Fruit fly (Drosophila melanogaster) whole organism, embryonic: ENCODE results near the gene CG9452.

Experiments
- CG13894 ChIP-seq: fragments of 200-800 bp; sonication (Bioruptor generic); optimal IDR thresholded peaks from 3 replicates; lab custom pipeline; 2018; ENCODE audit warnings: missing biosample characterization, mild to moderate bottlenecking, missing genetic modification characterization, moderate library complexity
- CG7987 ChIP-seq: fragments of 200-800 bp; sonication (Bioruptor generic); optimal IDR thresholded peaks from 2 replicates; lab custom pipeline; 2018; ENCODE audit warnings: missing biosample characterization, mild to moderate bottlenecking, missing genetic modification characterization, moderate library complexity
- CrebB ChIP-seq: fragments of 200-800 bp; sonication (Bioruptor generic); optimal IDR thresholded peaks from 3 replicates; lab custom pipeline; 2018; ENCODE audit warnings: missing biosample characterization, mild to moderate bottlenecking, missing genetic modification characterization
- Gug ChIP-seq: fragments of 200-800 bp; sonication (Bioruptor generic); IDR thresholded peaks from 4 replicates; pipeline ENCODE4 v1.3.6; 2022; ENCODE audit warnings: missing biosample characterization, missing genetic modification characterization
- HHEX ChIP-seq: fragments of 200-800 bp; sonication (Bioruptor generic); optimal IDR thresholded peaks from 3 replicates; lab custom pipeline; 2017; ENCODE audit warnings: missing biosample characterization, mild to moderate bottlenecking, missing genetic modification characterization, missing genetic modification reagents
- Optix ChIP-seq: fragments of 200-800 bp; sonication (Bioruptor generic); IDR thresholded peaks from 3 replicates; pipeline ENCODE4 v1.3.6; 2022; ENCODE audit warnings: missing biosample characterization, missing genetic modification characterization
- dimm ChIP-seq: fragments of 200-800 bp; sonication (Bioruptor generic); IDR thresholded peaks from 2 replicates; pipeline ENCODE4 v1.3.6; 2022; ENCODE audit warnings: missing biosample characterization, missing genetic modification characterization
- eve ChIP-seq, 2 experiments: fragments of >200 bp; optimal IDR thresholded peaks; 2 replicates each; lab custom pipeline; 2017; ENCODE audit warnings: missing biosample characterization in 2 of 2, missing genetic modification characterization in 2 of 2
- exex ChIP-seq: fragments of 200-800 bp; sonication (Bioruptor generic); optimal IDR thresholded peaks from 4 replicates; lab custom pipeline; 2018; ENCODE audit warnings: missing biosample characterization, mild to moderate bottlenecking, missing genetic modification characterization, moderate library complexity
- gt ChIP-seq: fragments of 200-800 bp; sonication (Bioruptor generic); IDR thresholded peaks from 2 replicates; pipeline ENCODE4 v1.3.6; 2022; ENCODE audit warnings: missing biosample characterization, missing genetic modification characterization

- TF ChIP-seq exex = no peak
- no peak for TF ChIP-seq HHEX
- TF ChIP-seq CG13894 (tag; lab: Kevin White, UChicago) = no peak
- TF ChIP-seq eve (GFP tag; optimal IDR thresholded peaks at IDR 0.05; lab: Kevin White, UChicago) = no peak
- no peak for TF ChIP-seq Optix (GFP tag; lab: Robert Waterston, UW)
- no peak for TF ChIP-seq dimm
- TF ChIP-seq gt (GFP tag; lab: Robert Waterston, UW) = no peak
- no peak for TF ChIP-seq Gug (GFP tag; lab: Robert Waterston, UW)
- TF ChIP-seq CrebB (tag; lab: Kevin White, UChicago) = no peak
- TF ChIP-seq CG7987 (GFP tag; lab: Kevin White, UChicago) = no peak
These were observed 1.0 kb upstream of the CG9452 start for dm6 chr3L:19504719-19505118.
